Fruit fly (Drosophila melanogaster): Measurements from ENCODE around the gene noc.

The noc gene

dm6 chr2L:14490097-14491070 lies at the start of gene noc:
noc (plus strand) TSS chr2L:14490859.
- TF ChIP-seq CG8159 (tag; optimal IDR thresholded peaks at IDR 0.05) (peak; percentile 13), fd96Ca (GFP tag; IDR thresholded peaks at IDR 0.05) (peak; percentile 10; the same call in 2 of the 3 replicates), Ets98B (GFP tag; IDR thresholded peaks at IDR 0.05) (peak; percentile 52), Pif1A (GFP tag; optimal IDR thresholded peaks at IDR 0.05) (peak; percentile 43), Pif1B (GFP tag; optimal IDR thresholded peaks at IDR 0.05) (peak; percentile 39), CG4496 (GFP tag; IDR thresholded peaks at IDR 0.05) (peak; percentile 58; the same call in 2 of the 3 replicates), CG34367 (tag; optimal IDR thresholded peaks at IDR 0.05) (no peak), CG9948 (tag; optimal IDR thresholded peaks at IDR 0.05) (no peak), EcR (GFP tag; optimal IDR thresholded peaks at IDR 0.05) (peak; percentile 41), CG13204 (GFP tag; optimal IDR thresholded peaks at IDR 0.05) (peak; percentile 49), CG17806 (tag; optimal IDR thresholded peaks at IDR 0.05) (peak; percentile 18), CG15710 (tag; optimal IDR thresholded peaks at IDR 0.05) (peak; percentile 9), CG14655 (GFP tag; optimal IDR thresholded peaks at IDR 0.05) (no peak), CG12605 (GFP tag; IDR thresholded peaks at IDR 0.05) (peak; percentile 63; the same call in 1 of the 2 replicates)

dm6 chr2L:14440908-14441307 lies 49.8 kb upstream of the noc start:
- TF ChIP-seq Pif1B (GFP tag; optimal IDR thresholded peaks at IDR 0.05) (no peak), CG34367 (tag; optimal IDR thresholded peaks at IDR 0.05) (peak; percentile 20), D1 (tag; optimal IDR thresholded peaks at IDR 0.05) (no peak), EcR (GFP tag; optimal IDR thresholded peaks at IDR 0.05) (no peak), CG8301 (tag; optimal IDR thresholded peaks at IDR 0.05) (peak; percentile 56), CG13204 (GFP tag; optimal IDR thresholded peaks at IDR 0.05) (no peak), CG12605 (GFP tag; IDR thresholded peaks at IDR 0.05) (no peak), CG8159 (tag; optimal IDR thresholded peaks at IDR 0.05) (peak; percentile 61), CG10348 (GFP tag; IDR thresholded peaks at IDR 0.05) (no peak), rn (GFP tag; IDR thresholded peaks at IDR 0.05) (peak; percentile 25; the same call in 1 of the 2 replicates), CG14655 (GFP tag; optimal IDR thresholded peaks at IDR 0.05) (peak; percentile 59), Snoo (tag; optimal IDR thresholded peaks at IDR 0.05) (no peak), gl (tag; optimal IDR thresholded peaks at IDR 0.05) (no peak), CG17806 (tag; optimal IDR thresholded peaks at IDR 0.05) (peak; percentile 29), fd96Ca (GFP tag; IDR thresholded peaks at IDR 0.05) (no peak), CG32121 (GFP tag; IDR thresholded peaks at IDR 0.05) (0 out of 2 replicates have a peak, but pooled peaks have one; percentile 25), Ets98B (GFP tag; IDR thresholded peaks at IDR 0.05) (no peak), CG15710 (tag; optimal IDR thresholded peaks at IDR 0.05) (peak; percentile 49), CG4496 (GFP tag; IDR thresholded peaks at IDR 0.05) (0 out of 3 replicates have a peak, but pooled peaks have one; percentile 30), CG9948 (tag; optimal IDR thresholded peaks at IDR 0.05) (peak; percentile 52), Pif1A (GFP tag; optimal IDR thresholded peaks at IDR 0.05) (no peak)

dm6 chr2L:14441309-14441708 lies 49.4 kb upstream of the noc start:
- TF ChIP-seq CG8301 (tag; optimal IDR thresholded peaks at IDR 0.05) (no peak), CG17806 (tag; optimal IDR thresholded peaks at IDR 0.05) (no peak), Ets98B (GFP tag; IDR thresholded peaks at IDR 0.05) (no peak), CG13204 (GFP tag; optimal IDR thresholded peaks at IDR 0.05) (no peak), CG9948 (tag; optimal IDR thresholded peaks at IDR 0.05) (no peak), fd96Ca (GFP tag; IDR thresholded peaks at IDR 0.05) (no peak), CG14655 (GFP tag; optimal IDR thresholded peaks at IDR 0.05) (no peak), Pif1A (GFP tag; optimal IDR thresholded peaks at IDR 0.05) (no peak), Pif1B (GFP tag; optimal IDR thresholded peaks at IDR 0.05) (no peak), CG4496 (GFP tag; IDR thresholded peaks at IDR 0.05) (no peak), rn (GFP tag; IDR thresholded peaks at IDR 0.05) (no peak)

dm6 chr2L:14442144-14443038 lies 48.3 kb upstream of the noc start:
- TF ChIP-seq D1 (tag; optimal IDR thresholded peaks at IDR 0.05) (no peak), fd96Ca (GFP tag; IDR thresholded peaks at IDR 0.05) (no peak), rn (GFP tag; IDR thresholded peaks at IDR 0.05) (no peak), CG9948 (tag; optimal IDR thresholded peaks at IDR 0.05) (no peak), CG32121 (GFP tag; IDR thresholded peaks at IDR 0.05) (no peak), Ets98B (GFP tag; IDR thresholded peaks at IDR 0.05) (no peak), gl (tag; optimal IDR thresholded peaks at IDR 0.05) (no peak)

- no peak for TF ChIP-seq Pif1A (GFP tag; optimal IDR thresholded peaks at IDR 0.05)
- no peak for TF ChIP-seq CG4496 (GFP tag; IDR thresholded peaks at IDR 0.05)
- no peak for TF ChIP-seq gl (tag; optimal IDR thresholded peaks at IDR 0.05)
- no peak for TF ChIP-seq CG12605 (GFP tag; IDR thresholded peaks at IDR 0.05)
- no peak for TF ChIP-seq CG15710 (tag; optimal IDR thresholded peaks at IDR 0.05)
- TF ChIP-seq CG8159 (tag; optimal IDR thresholded peaks at IDR 0.05): no peak
- no peak for TF ChIP-seq Ets98B (GFP tag; IDR thresholded peaks at IDR 0.05)
- no peak for TF ChIP-seq CG13204 (GFP tag; optimal IDR thresholded peaks at IDR 0.05)
- TF ChIP-seq CG34367 (tag; optimal IDR thresholded peaks at IDR 0.05): no peak
- TF ChIP-seq fd96Ca (GFP tag; IDR thresholded peaks at IDR 0.05): no peak
- no peak for TF ChIP-seq CG17806 (tag; optimal IDR thresholded peaks at IDR 0.05)
- no peak for TF ChIP-seq rn (GFP tag; IDR thresholded peaks at IDR 0.05)
- TF ChIP-seq Snoo (tag; optimal IDR thresholded peaks at IDR 0.05): no peak
- no peak for TF ChIP-seq Pif1B (GFP tag; optimal IDR thresholded peaks at IDR 0.05)
- no peak for TF ChIP-seq CG14655 (GFP tag; optimal IDR thresholded peaks at IDR 0.05)
- TF ChIP-seq CG10348 (GFP tag; IDR thresholded peaks at IDR 0.05): no peak
- TF ChIP-seq EcR (GFP tag; optimal IDR thresholded peaks at IDR 0.05): no peak
- no peak for TF ChIP-seq CG32121 (GFP tag; IDR thresholded peaks at IDR 0.05)
- no peak for TF ChIP-seq D1 (tag; optimal IDR thresholded peaks at IDR 0.05)
- no peak for TF ChIP-seq CG9948 (tag; optimal IDR thresholded peaks at IDR 0.05)
Observed at dm6 chr2L:14443667-14444285, 46.9 kb upstream of the noc start.

All from whole organism, pupa.